Fruit fly (Drosophila melanogaster) whole organism, embryonic: ENCODE data around the gene CG12581.

Experiments
- Abd-B ChIP-seq: fragments of 200-800 bp; sonication (Bioruptor generic); optimal IDR thresholded peaks from 2 replicates; lab custom pipeline; 2018; ENCODE audit warnings: missing biosample characterization, mild to moderate bottlenecking, missing genetic modification characterization, moderate library complexity
- Bdp1 ChIP-seq: fragments of 200-800 bp; sonication (Bioruptor generic); optimal IDR thresholded peaks from 3 replicates; lab custom pipeline; 2016; ENCODE audit warnings: missing biosample characterization, missing genetic modification characterization
- CG10274 ChIP-seq: fragments of 200-800 bp; sonication (Bioruptor generic); optimal IDR thresholded peaks from 3 replicates; lab custom pipeline; 2017; ENCODE audit warnings: missing biosample characterization, mild to moderate bottlenecking, missing genetic modification characterization
- CG10462 ChIP-seq: fragments of 200-800 bp; sonication (Bioruptor generic); optimal IDR thresholded peaks from 2 replicates; lab custom pipeline; 2016; ENCODE audit warnings: missing biosample characterization, missing genetic modification characterization
- CG11504 ChIP-seq: fragments of 200-800 bp; sonication (Bioruptor generic); optimal IDR thresholded peaks from 3 replicates; lab custom pipeline; 2019; ENCODE audit warnings: missing biosample characterization, mild to moderate bottlenecking, missing genetic modification characterization, moderate library complexity
- CG11723 ChIP-seq: fragments of 200-800 bp; sonication (Bioruptor generic); optimal IDR thresholded peaks from 2 replicates; lab custom pipeline; 2017; ENCODE audit warnings: missing biosample characterization, mild to moderate bottlenecking, missing genetic modification characterization
- CG13123 ChIP-seq: fragments of 200-800 bp; sonication (Bioruptor generic); optimal IDR thresholded peaks from 2 replicates; lab custom pipeline; 2016; ENCODE audit warnings: missing biosample characterization, missing genetic modification characterization
- CG13775 ChIP-seq: fragments of 200-800 bp; sonication (Bioruptor generic); optimal IDR thresholded peaks from 3 replicates; lab custom pipeline; 2017; ENCODE audit warnings: missing biosample characterization, mild to moderate bottlenecking, missing genetic modification characterization
- CG15011 ChIP-seq: fragments of 200-800 bp; sonication (Bioruptor generic); optimal IDR thresholded peaks from 3 replicates; lab custom pipeline; 2018; ENCODE audit warnings: missing biosample characterization, mild to moderate bottlenecking, missing genetic modification characterization
- CG1792 ChIP-seq: fragments of 200-800 bp; sonication (Bioruptor generic); optimal IDR thresholded peaks from 2 replicates; lab custom pipeline; 2016; ENCODE audit warnings: missing biosample characterization, missing genetic modification characterization
- CG2889 ChIP-seq: fragments of 200-800 bp; sonication (Bioruptor generic); IDR thresholded peaks from 3 replicates; pipeline ENCODE4 v1.3.6; 2022; ENCODE audit warnings: missing biosample characterization, missing genetic modification characterization
- CG3995 ChIP-seq: fragments of 200-800 bp; sonication (Bioruptor generic); optimal IDR thresholded peaks from 3 replicates; lab custom pipeline; 2016; ENCODE audit warnings: missing biosample characterization, missing genetic modification characterization
- CG4360 ChIP-seq: fragments of 200-800 bp; sonication (Bioruptor generic); IDR thresholded peaks from 2 replicates; pipeline ENCODE4 v1.3.6; 2022; ENCODE audit warnings: missing biosample characterization, missing genetic modification characterization
- CG4617 ChIP-seq: fragments of 200-800 bp; sonication (Bioruptor generic); optimal IDR thresholded peaks from 3 replicates; lab custom pipeline; 2016; ENCODE audit warnings: missing biosample characterization, missing genetic modification characterization, borderline replicate concordance
- CG6683 ChIP-seq: fragments of 200-800 bp; sonication (Bioruptor generic); optimal IDR thresholded peaks from 2 replicates; lab custom pipeline; 2017; ENCODE audit warnings: missing biosample characterization, mild to moderate bottlenecking, missing genetic modification characterization, missing genetic modification reagents
- CG6689 ChIP-seq: fragments of 200-800 bp; sonication (Bioruptor generic); IDR thresholded peaks from 2 replicates; pipeline ENCODE4 v1.3.6; 2022; ENCODE audit warnings: missing biosample characterization, missing genetic modification characterization
- CG8290 ChIP-seq, 3 experiments: fragments of 200-800 bp; sonication (Bioruptor generic); optimal IDR thresholded peaks; 2 replicates each; lab custom pipeline; 2016 to 2019; ENCODE audit warnings: missing biosample characterization in 3 of 3, missing genetic modification characterization in 3 of 3, mild to moderate bottlenecking in 2 of 3, moderate library complexity in 1 of 3
- D ChIP-seq, 2 experiments: fragments of 200-800 bp in 1 of 2; fragments of >200 bp in 1 of 2; sonication (Bioruptor generic) in 1 of 2; optimal IDR thresholded peaks; 2 replicates in 1 of 2; 3 replicates in 1 of 2; lab custom pipeline; 2017; ENCODE audit warnings: mild to moderate bottlenecking in 1 of 2, missing biosample characterization in 1 of 2, missing genetic modification characterization in 1 of 2, missing genetic modification reagents in 1 of 2
- D19A ChIP-seq: fragments of 200-800 bp; optimal IDR thresholded peaks from 3 replicates; lab custom pipeline; 2019; ENCODE audit warnings: missing biosample characterization, mild to moderate bottlenecking, missing genetic modification characterization, moderate library complexity
- HHEX ChIP-seq: fragments of 200-800 bp; sonication (Bioruptor generic); optimal IDR thresholded peaks from 3 replicates; lab custom pipeline; 2017; ENCODE audit warnings: missing biosample characterization, mild to moderate bottlenecking, missing genetic modification characterization, missing genetic modification reagents
- Hand ChIP-seq: fragments of 200-800 bp; sonication (Bioruptor generic); optimal IDR thresholded peaks from 2 replicates; lab custom pipeline; 2017; ENCODE audit warnings: mild to moderate bottlenecking, missing biosample characterization, missing genetic modification reagents, missing genetic modification characterization
- Hr51 ChIP-seq, 2 experiments: fragments of 200-800 bp; sonication (Bioruptor generic); optimal IDR thresholded peaks; 2 replicates in 1 of 2; 3 replicates in 1 of 2; lab custom pipeline; 2016 to 2018; ENCODE audit warnings: missing biosample characterization in 2 of 2, missing genetic modification characterization in 2 of 2, mild to moderate bottlenecking in 1 of 2, moderate library complexity in 1 of 2
- Mrtf ChIP-seq: fragments of 200-800 bp; sonication (Bioruptor generic); IDR thresholded peaks from 3 replicates; pipeline ENCODE4 v1.3.6; 2022; ENCODE audit warnings: missing biosample characterization, missing genetic modification characterization
- NC2α ChIP-seq: fragments of 200-800 bp; sonication (Bioruptor generic); optimal IDR thresholded peaks from 2 replicates; lab custom pipeline; 2016; ENCODE audit warnings: missing biosample characterization, missing genetic modification characterization
- NK7.1 ChIP-seq: fragments of 200-800 bp; sonication (Bioruptor generic); optimal IDR thresholded peaks from 3 replicates; lab custom pipeline; 2016; ENCODE audit warnings: missing biosample characterization, missing genetic modification characterization
- Pdp1 ChIP-seq, 2 experiments: fragments of 200-800 bp; sonication (Bioruptor generic); optimal IDR thresholded peaks; 3 replicates each; lab custom pipeline; 2016; ENCODE audit warnings: missing biosample characterization in 2 of 2, missing genetic modification characterization in 2 of 2, mild to moderate bottlenecking in 1 of 2, moderate library complexity in 1 of 2
- Sry-δ ChIP-seq: fragments of 200-800 bp; sonication (Bioruptor generic); optimal IDR thresholded peaks from 2 replicates; lab custom pipeline; 2016; ENCODE audit warnings: missing biosample characterization, missing genetic modification characterization
- Taf1 ChIP-seq: fragments of 200-800 bp; sonication (Bioruptor generic); IDR thresholded peaks from 2 replicates; pipeline ENCODE4 v1.3.6; 2022; ENCODE audit warnings: missing biosample characterization, missing genetic modification characterization
- Tbp ChIP-seq: fragments of >200 bp; optimal IDR thresholded peaks from 2 replicates; lab custom pipeline; 2018; ENCODE audit warnings: missing biosample characterization, missing genetic modification characterization
- ac ChIP-seq: fragments of 200-800 bp; sonication (Bioruptor generic); optimal IDR thresholded peaks from 3 replicates; lab custom pipeline; 2017; ENCODE audit warnings: missing biosample characterization, mild to moderate bottlenecking, missing genetic modification characterization
- bbx ChIP-seq: fragments of 200-800 bp; sonication (Bioruptor generic); IDR thresholded peaks from 2 replicates; pipeline ENCODE4 v1.3.6; 2022; ENCODE audit warnings: missing biosample characterization, missing genetic modification characterization; ENCODE audit not compliant: partially characterized antibody
- cg ChIP-seq: fragments of 200-800 bp; sonication (Bioruptor generic); optimal IDR thresholded peaks from 3 replicates; lab custom pipeline; 2019; ENCODE audit warnings: missing biosample characterization, mild to moderate bottlenecking, missing genetic modification characterization, moderate library complexity
- da ChIP-seq: fragments of 200-800 bp; sonication (Bioruptor generic); optimal IDR thresholded peaks from 2 replicates; lab custom pipeline; 2016; ENCODE audit warnings: missing biosample characterization, missing genetic modification characterization
- dan ChIP-seq: fragments of 200-800 bp; sonication (Bioruptor generic); IDR thresholded peaks from 2 replicates; pipeline ENCODE4 v1.3.6; 2022; ENCODE audit warnings: missing biosample characterization, missing genetic modification characterization
- esg ChIP-seq: fragments of 200-800 bp; sonication (Bioruptor generic); conservative IDR thresholded peaks from 2 replicates; pipeline ENCODE4 v1.3.6; 2022; ENCODE audit warnings: missing biosample characterization, missing genetic modification characterization
- grau ChIP-seq: fragments of 200-800 bp; optimal IDR thresholded peaks from 3 replicates; lab custom pipeline; 2019; ENCODE audit warnings: missing biosample characterization, mild to moderate bottlenecking, missing genetic modification characterization, moderate library complexity
- gsb ChIP-seq: fragments of 200-800 bp; sonication (Bioruptor generic); IDR thresholded peaks from 2 replicates; pipeline ENCODE4 v1.3.6; 2022; ENCODE audit warnings: missing biosample characterization, missing genetic modification characterization
- ham ChIP-seq: fragments of 200-800 bp; sonication (Bioruptor generic); IDR thresholded peaks from 2 replicates; pipeline ENCODE4 v1.3.6; 2022; ENCODE audit warnings: missing biosample characterization, missing genetic modification characterization
- hkb ChIP-seq, 2 experiments: fragments of 200-800 bp in 1 of 2; fragments of >200 bp in 1 of 2; sonication (Bioruptor generic) in 1 of 2; IDR thresholded peaks in 1 of 2; optimal IDR thresholded peaks in 1 of 2; 2 replicates each; pipeline versions ENCODE4 v1.3.6 to Lab custom; 2017 to 2022; ENCODE audit warnings: missing biosample characterization in 1 of 2, missing genetic modification characterization in 1 of 2
- kni ChIP-seq: fragments of 200-800 bp; sonication (Bioruptor generic); optimal IDR thresholded peaks from 3 replicates; lab custom pipeline; 2017; ENCODE audit warnings: mild to moderate bottlenecking, missing biosample characterization, missing genetic modification reagents, missing genetic modification characterization
- lov ChIP-seq, 2 experiments: fragments of 200-800 bp in 1 of 2; fragments of >200 bp in 1 of 2; sonication (Bioruptor generic) in 1 of 2; IDR thresholded peaks in 1 of 2; optimal IDR thresholded peaks in 1 of 2; 2 replicates in 1 of 2; 3 replicates in 1 of 2; pipeline versions ENCODE4 v1.3.6 to Lab custom; 2017 to 2022; ENCODE audit warnings: missing biosample characterization in 1 of 2, missing genetic modification characterization in 1 of 2
- nmo ChIP-seq: fragments of 200-800 bp; sonication (Bioruptor generic); optimal IDR thresholded peaks from 2 replicates; lab custom pipeline; 2018; ENCODE audit warnings: missing biosample characterization, mild to moderate bottlenecking, missing genetic modification characterization, moderate library complexity
- pnt ChIP-seq: fragments of 200-800 bp; sonication (Bioruptor generic); optimal IDR thresholded peaks from 3 replicates; lab custom pipeline; 2016; ENCODE audit warnings: missing biosample characterization, missing genetic modification characterization
- prd ChIP-seq, 3 experiments: fragments of >200 bp in 2 of 3; fragments of 200-800 bp in 1 of 3; sonication (Bioruptor generic) in 1 of 3; optimal IDR thresholded peaks in 2 of 3; IDR thresholded peaks in 1 of 3; 2 replicates in 2 of 3; 3 replicates in 1 of 3; pipeline versions ENCODE4 v1.3.6 to Lab custom; 2017 to 2022; ENCODE audit warnings: missing biosample characterization in 1 of 3, missing genetic modification characterization in 1 of 3
- shn ChIP-seq: fragments of 200-800 bp; sonication (Bioruptor generic); optimal IDR thresholded peaks from 3 replicates; lab custom pipeline; 2016; ENCODE audit warnings: missing biosample characterization, missing genetic modification characterization
- sr ChIP-seq: fragments of 200-800 bp; sonication (Bioruptor generic); IDR thresholded peaks from 3 replicates; pipeline ENCODE4 v1.3.6; 2022; ENCODE audit warnings: missing biosample characterization, missing genetic modification characterization
- tna ChIP-seq: fragments of 200-800 bp; sonication (Bioruptor generic); IDR thresholded peaks from 2 replicates; pipeline ENCODE4 v1.3.6; 2022; ENCODE audit warnings: missing biosample characterization, missing genetic modification characterization; ENCODE audit not compliant: partially characterized antibody
- yki ChIP-seq: fragments of >200 bp; optimal IDR thresholded peaks from 3 replicates; lab custom pipeline; 2018
- zf30C ChIP-seq: fragments of 200-800 bp; sonication (Bioruptor generic); optimal IDR thresholded peaks from 3 replicates; lab custom pipeline; 2018; ENCODE audit warnings: missing biosample characterization, mild to moderate bottlenecking, missing genetic modification characterization

Gene CG12581

dm6 chr3R:4174470-4174869, at the start of gene CG12581:
CG12581 (plus strand) TSS chr3R:4174632.
- TF ChIP-seq CG1792 (GFP tag; lab: Kevin White, UChicago) (no peak), CG4360 (GFP tag; lab: Robert Waterston, UW) (no peak), Sry-δ (no peak), yki (lab: Kevin White, UChicago) (peak; percentile 15), prd (optimal IDR thresholded peaks at IDR 0.05; lab: Kevin White, UChicago) (no peak), prd (GFP tag; IDR thresholded peaks at IDR 0.05; lab: Robert Waterston, UW) (no peak), CG11723 (GFP tag; lab: Kevin White, UChicago) (peak; percentile 40), CG4617 (GFP tag; lab: Kevin White, UChicago) (no peak), CG2889 (GFP tag; lab: Robert Waterston, UW) (no peak), CG11504 (tag; lab: Kevin White, UChicago) (no peak), NK7.1 (GFP tag; lab: Kevin White, UChicago) (no peak), CG10462 (GFP tag; lab: Kevin White, UChicago) (no peak), D (optimal IDR thresholded peaks at IDR 0.05; lab: Kevin White, UChicago) (no peak), D (GFP tag; optimal IDR thresholded peaks at IDR 0.05; lab: Kevin White, UChicago) (no peak), Tbp (GFP tag; lab: Kevin White, UChicago) (no peak), D19A (tag; lab: Kevin White, UChicago) (no peak), NC2α (GFP tag; lab: Kevin White, UChicago) (no peak), Hand (no peak), da (no peak), HHEX (no peak), Pdp1 (GFP tag; optimal IDR thresholded peaks at IDR 0.05; lab: Kevin White, UChicago) (no peak), ham (GFP tag; lab: Robert Waterston, UW) (no peak), Bdp1 (GFP tag; lab: Kevin White, UChicago) (no peak), dan (GFP tag; lab: Robert Waterston, UW) (no peak), CG15011 (GFP tag; lab: Kevin White, UChicago) (no peak), ac (no peak), Hr51 (GFP tag; optimal IDR thresholded peaks at IDR 0.05; lab: Kevin White, UChicago) (no peak), tna (GFP tag; lab: Robert Waterston, UW) (no peak), pnt (GFP tag; lab: Kevin White, UChicago) (no peak), Mrtf (GFP tag; lab: Robert Waterston, UW) (no peak), gsb (no peak), cg (GFP tag; lab: Kevin White, UChicago) (no peak), zf30C (no peak), grau (no peak), Taf1 (GFP tag; lab: Robert Waterston, UW) (no peak), Abd-B (GFP tag; lab: Kevin White, UChicago) (no peak), sr (GFP tag; lab: Robert Waterston, UW) (no peak), CG13123 (GFP tag; lab: Kevin White, UChicago) (no peak), lov (optimal IDR thresholded peaks at IDR 0.05; lab: Kevin White, UChicago) (no peak), lov (GFP tag; IDR thresholded peaks at IDR 0.05; lab: Robert Waterston, UW) (no peak), esg (GFP tag; lab: Robert Waterston, UW) (no peak), bbx (GFP tag; lab: Robert Waterston, UW) (no peak; the same call in 1 of the 2 replicates), CG10274 (GFP tag; lab: Kevin White, UChicago) (no peak), CG13775 (no peak), shn (no peak), kni (peak; percentile 60), CG3995 (GFP tag; lab: Kevin White, UChicago) (no peak), nmo (GFP tag; lab: Kevin White, UChicago) (no peak), CG8290 (GFP tag; optimal IDR thresholded peaks at IDR 0.05; lab: Kevin White, UChicago) (no peak), CG8290 (tag; optimal IDR thresholded peaks at IDR 0.05; lab: Kevin White, UChicago) (peak in 1 of 2 experiments; percentile 26), CG6683 (no peak), hkb (optimal IDR thresholded peaks at IDR 0.05; lab: Kevin White, UChicago) (no peak), hkb (GFP tag; IDR thresholded peaks at IDR 0.05; lab: Robert Waterston, UW) (0 out of 2 replicates have a peak, but pooled peaks have one; percentile 8), CG6689 (GFP tag; lab: Robert Waterston, UW) (no peak)
